Worm (Caenorhabditis elegans) whole organism, early embryonic: Measurements from ENCODE around the gene F48E8.3.
A peak's percentile ranks its signal among the peaks of the same experiment; 100 is the strongest.

Experiments used
- B0310.2 ChIP-seq: sonication (generic microtip); optimal IDR thresholded peaks from 2 replicates; lab custom pipeline; 2016; ENCODE audit warnings: mild to moderate bottlenecking, missing genetic modification characterization, missing compliant biosample characterization
- F13C5.2 ChIP-seq: sonication (generic microtip); optimal IDR thresholded peaks from 2 replicates; lab custom pipeline; 2017; ENCODE audit warnings: mild to moderate bottlenecking, missing genetic modification characterization, inconsistent platforms, missing compliant biosample characterization
- aly-1 ChIP-seq: sonication (generic microtip); optimal IDR thresholded peaks from 2 replicates; lab custom pipeline; 2016; ENCODE audit warnings: missing genetic modification characterization, missing compliant biosample characterization
- ama-1 ChIP-seq: fragments of 150-350 bp; optimal IDR thresholded peaks from 2 replicates; lab custom pipeline; 2014
- ceh-13 ChIP-seq: fragments of 200-800 bp; sonication (Bioruptor generic); optimal IDR thresholded peaks from 2 replicates; lab custom pipeline; 2018; ENCODE audit warnings: mild to moderate bottlenecking, missing genetic modification characterization, missing compliant biosample characterization
- ceh-36 ChIP-seq: sonication (generic microtip); optimal IDR thresholded peaks from 2 replicates; lab custom pipeline; 2016; ENCODE audit warnings: missing genetic modification characterization, inconsistent platforms, missing compliant biosample characterization
- ets-7 ChIP-seq: sonication (generic microtip); optimal IDR thresholded peaks from 2 replicates; lab custom pipeline; 2016; ENCODE audit warnings: missing genotype, missing genetic modification characterization, missing compliant biosample characterization
- flt-1 ChIP-seq: fragments of 200-800 bp; sonication (Bioruptor generic); IDR thresholded peaks from 2 replicates; pipeline ENCODE4 v1.3.6; 2022; ENCODE audit warnings: missing genetic modification characterization, missing compliant biosample characterization
- hmbx-1 ChIP-seq: sonication (generic microtip); optimal IDR thresholded peaks from 2 replicates; lab custom pipeline; 2016; ENCODE audit warnings: mild to moderate bottlenecking, missing genetic modification characterization, missing compliant biosample characterization
- hmg-4 ChIP-seq: fragments of 200-800 bp; sonication (Bioruptor generic); optimal IDR thresholded peaks from 2 replicates; lab custom pipeline; 2018; ENCODE audit warnings: mild to moderate bottlenecking, missing genetic modification characterization, missing compliant biosample characterization
- hnd-1 ChIP-seq: sonication (generic microtip); optimal IDR thresholded peaks from 2 replicates; lab custom pipeline; 2016; ENCODE audit warnings: missing genetic modification characterization, missing compliant biosample characterization
- pes-1 ChIP-seq: fragments of 200-800 bp; sonication (Bioruptor generic); IDR thresholded peaks from 2 replicates; pipeline ENCODE4 v1.3.6; 2022; ENCODE audit warnings: missing genetic modification reagents, missing genetic modification characterization, missing compliant biosample characterization
- scrt-1 ChIP-seq: fragments of 200-800 bp; sonication (Bioruptor generic); IDR thresholded peaks from 2 replicates; pipeline ENCODE4 v1.3.6; 2022; ENCODE audit warnings: missing genetic modification characterization, missing compliant biosample characterization
- sea-1 ChIP-seq: fragments of 200-800 bp; sonication (Bioruptor generic); conservative IDR thresholded peaks from 2 replicates; pipeline ENCODE4 v1.3.6; 2022; ENCODE audit warnings: missing genetic modification characterization, missing compliant biosample characterization
- tbx-11 ChIP-seq: fragments of 200-800 bp; sonication (Bioruptor generic); IDR thresholded peaks from 2 replicates; pipeline ENCODE4 v1.3.6; 2022; ENCODE audit warnings: missing genetic modification characterization, missing compliant biosample characterization
- tbx-37 ChIP-seq: fragments of 200-800 bp; sonication (Bioruptor generic); conservative IDR thresholded peaks from 2 replicates; pipeline ENCODE4 v1.3.6; 2022; ENCODE audit warnings: missing genetic modification reagents, missing genetic modification characterization, missing compliant biosample characterization
- tra-4 ChIP-seq: sonication (generic microtip); optimal IDR thresholded peaks from 2 replicates; lab custom pipeline; 2017; ENCODE audit warnings: missing genetic modification characterization, missing compliant biosample characterization

The F48E8.3 gene

DNA sequence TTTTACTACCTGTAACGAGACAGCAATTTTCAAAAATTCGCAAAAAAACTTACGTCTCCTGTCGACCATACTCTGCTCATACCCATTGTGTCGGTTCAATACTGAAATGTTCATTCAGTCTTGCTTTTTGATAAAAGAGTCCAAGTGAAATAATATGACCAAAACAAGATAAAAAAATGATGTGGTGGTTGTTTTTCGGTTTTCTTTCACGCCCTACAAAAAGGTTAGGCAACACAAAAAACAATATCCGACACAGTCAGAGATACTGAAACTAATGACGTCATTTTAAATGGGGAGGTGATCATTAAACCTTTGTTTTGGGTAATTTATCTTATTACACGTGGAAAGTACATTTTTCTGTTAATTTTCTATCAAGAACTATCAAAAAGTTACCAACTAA, 34.0 kb downstream of the F48E8.3 start, which contains the start of gene R02F2.8:
R02F2.8 (minus strand) TSS at position 101 of the 400 bp plus-strand sequence.
- TF ChIP-seq ceh-13 (GFP tag; lab: Kevin White, UChicago) (no peak), ceh-36 (tag; lab: Kevin White, UChicago) (no peak), hnd-1 (tag; lab: Kevin White, UChicago) (no peak), ama-1 (lab: Kevin White, UChicago) (no peak), tbx-37 (GFP tag; lab: Robert Waterston, UW) (no peak), hmbx-1 (no peak), B0310.2 (tag; lab: Kevin White, UChicago) (no peak), sea-1 (GFP tag; lab: Robert Waterston, UW) (no peak), F13C5.2 (tag; lab: Kevin White, UChicago) (no peak), aly-1 (no peak), flt-1 (GFP tag; lab: Robert Waterston, UW) (no peak), pes-1 (GFP tag; lab: Robert Waterston, UW) (no peak), scrt-1 (GFP tag; lab: Robert Waterston, UW) (no peak), tbx-11 (GFP tag; lab: Robert Waterston, UW) (no peak), hmg-4 (no peak)

DNA sequence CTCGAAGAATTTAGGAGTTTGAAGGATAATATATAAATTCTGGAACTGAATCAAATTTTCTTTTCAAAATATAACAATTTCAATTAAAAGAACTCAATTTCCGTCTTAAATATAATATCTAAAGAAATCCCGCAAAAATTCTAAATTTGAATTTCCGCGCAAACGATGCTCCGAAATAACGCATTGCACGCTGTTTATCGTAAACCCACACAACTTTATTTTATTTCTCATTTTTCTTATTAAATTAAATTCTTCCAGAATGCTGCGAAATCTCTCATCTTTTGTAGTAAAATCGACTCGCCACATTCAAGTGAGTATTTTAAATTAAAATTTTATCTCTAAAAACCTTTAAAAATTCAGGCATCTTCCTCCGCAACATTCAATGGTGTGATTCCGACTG, 37.8 kb downstream of the F48E8.3 start, which contains the start of gene R02F2.9:
R02F2.9 (plus strand) TSS at position 218 of the 400 bp plus-strand sequence.
- TF ChIP-seq F13C5.2 (tag; lab: Kevin White, UChicago) (peak; percentile 36), scrt-1 (GFP tag; lab: Robert Waterston, UW) (no peak), tra-4 (tag; lab: Kevin White, UChicago) (no peak), B0310.2 (tag; lab: Kevin White, UChicago) (no peak)

DNA sequence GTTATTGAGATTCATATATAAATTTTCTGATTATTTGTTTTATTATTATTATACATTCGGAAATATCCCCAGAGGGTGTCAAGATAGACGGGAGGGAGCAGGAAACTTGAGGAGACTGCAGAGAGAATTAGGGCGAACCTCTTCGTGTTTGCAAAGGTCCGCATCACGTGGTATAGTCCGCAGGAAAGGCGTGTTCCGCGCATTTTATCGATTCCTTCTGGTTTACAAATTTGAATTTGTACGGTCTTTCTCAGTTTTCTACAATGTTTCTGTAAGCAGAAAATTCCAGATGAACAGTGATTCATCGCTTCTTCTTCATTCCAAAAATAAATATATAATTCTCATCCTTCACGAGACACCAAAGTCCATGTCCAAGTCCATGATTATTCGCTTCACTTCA, 38.8 kb downstream of the F48E8.3 start:
- TF ChIP-seq flt-1 (GFP tag; lab: Robert Waterston, UW), result no peak
- TF ChIP-seq scrt-1 (GFP tag; lab: Robert Waterston, UW), result no peak
- TF ChIP-seq hmbx-1, result no peak
- no peak for TF ChIP-seq hnd-1 (tag; lab: Kevin White, UChicago)
- TF ChIP-seq ceh-13 (GFP tag; lab: Kevin White, UChicago), result no peak
- TF ChIP-seq hmg-4, result no peak
- no peak for TF ChIP-seq tbx-11 (GFP tag; lab: Robert Waterston, UW)

DNA sequence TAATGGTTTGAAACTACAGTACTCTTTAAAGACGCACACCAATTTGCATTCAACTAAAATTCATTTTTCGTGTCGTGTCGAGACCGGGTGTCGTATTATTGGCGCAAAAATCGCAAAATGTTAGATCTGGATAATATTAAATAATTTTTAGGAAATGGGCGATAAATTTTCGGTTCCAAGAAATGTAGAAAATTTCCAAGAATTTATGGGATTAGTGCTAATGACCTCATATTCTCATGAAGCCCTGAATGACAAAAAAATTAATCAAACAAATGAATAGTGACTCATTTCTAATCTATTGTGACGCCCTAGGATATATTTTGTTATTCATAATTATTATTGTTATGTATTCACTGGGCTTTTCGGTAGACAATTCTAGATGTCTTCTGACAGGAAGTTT, 39.6 kb downstream of the F48E8.3 start:
- TF ChIP-seq hnd-1 (tag; lab: Kevin White, UChicago), result no peak
- no peak for TF ChIP-seq tbx-11 (GFP tag; lab: Robert Waterston, UW)
- no peak for TF ChIP-seq ets-7 (tag; lab: Kevin White, UChicago)
- TF ChIP-seq B0310.2 (tag; lab: Kevin White, UChicago), result no peak
- no peak for TF ChIP-seq sea-1 (GFP tag; lab: Robert Waterston, UW)
- no peak for TF ChIP-seq flt-1 (GFP tag; lab: Robert Waterston, UW)
- TF ChIP-seq hmbx-1, result no peak
- no peak for TF ChIP-seq tra-4 (tag; lab: Kevin White, UChicago)
- TF ChIP-seq pes-1 (GFP tag; lab: Robert Waterston, UW), result no peak
- TF ChIP-seq aly-1, result no peak
- TF ChIP-seq F13C5.2 (tag; lab: Kevin White, UChicago), result no peak
- TF ChIP-seq ama-1 (lab: Kevin White, UChicago), result no peak
- no peak for TF ChIP-seq tbx-37 (GFP tag; lab: Robert Waterston, UW)
- no peak for TF ChIP-seq hmg-4
- TF ChIP-seq scrt-1 (GFP tag; lab: Robert Waterston, UW), result no peak
- no peak for TF ChIP-seq ceh-13 (GFP tag; lab: Kevin White, UChicago)
- no peak for TF ChIP-seq ceh-36 (tag; lab: Kevin White, UChicago)

DNA sequence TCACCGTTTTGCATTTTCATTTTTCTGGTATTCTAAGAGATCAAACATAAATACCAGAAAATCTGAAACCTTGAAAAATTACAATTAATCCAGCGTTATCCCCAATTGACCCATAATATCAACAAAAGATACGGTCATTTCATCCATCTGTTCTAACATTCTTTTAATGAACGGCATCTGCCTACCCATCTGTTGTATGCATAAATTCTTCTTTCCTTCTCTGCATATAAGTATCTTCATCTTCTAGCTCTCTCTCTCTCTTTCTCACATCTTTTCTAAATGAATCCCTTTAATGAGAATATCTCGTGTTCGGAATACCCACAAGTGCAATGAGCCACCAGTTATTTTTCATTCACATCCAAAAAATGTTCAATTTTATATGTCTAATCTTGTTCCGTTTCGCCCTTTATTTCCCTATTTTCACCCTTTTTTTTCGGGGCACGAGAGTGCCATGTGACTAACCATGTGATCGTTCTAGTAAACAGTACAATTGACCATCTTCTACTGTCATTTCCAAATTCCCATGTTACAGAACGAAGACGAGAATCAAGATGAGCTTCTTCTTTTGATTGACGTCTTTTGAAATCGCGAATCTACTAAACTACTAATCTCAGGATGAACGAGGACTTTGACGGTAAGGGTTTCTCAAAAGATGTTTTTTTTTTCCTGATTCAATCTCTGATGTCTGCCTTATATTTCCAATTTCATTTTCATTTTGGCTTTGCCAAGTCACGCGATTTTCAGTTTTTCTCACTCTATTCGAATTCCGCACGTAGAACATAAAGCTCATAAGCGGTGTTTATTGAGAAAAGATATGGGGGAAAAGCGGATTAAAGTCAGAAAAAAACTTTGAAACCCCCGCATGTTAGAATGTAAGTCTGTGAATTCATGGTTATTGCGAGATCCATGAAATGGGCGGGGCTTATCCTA, 40.4 kb downstream of the F48E8.3 start, which contains the start of gene R02F2.1:
R02F2.1 (plus strand) TSS at position 528 of the 930 bp plus-strand sequence.
- TF ChIP-seq tbx-11 (GFP tag; lab: Robert Waterston, UW), result no peak
- no peak for TF ChIP-seq ceh-36 (tag; lab: Kevin White, UChicago)
- TF ChIP-seq hnd-1 (tag; lab: Kevin White, UChicago), result no peak
- no peak for TF ChIP-seq pes-1 (GFP tag; lab: Robert Waterston, UW)
- TF ChIP-seq tra-4 (tag; lab: Kevin White, UChicago), result no peak
- no peak for TF ChIP-seq F13C5.2 (tag; lab: Kevin White, UChicago)
- no peak for TF ChIP-seq sea-1 (GFP tag; lab: Robert Waterston, UW)
- no peak for TF ChIP-seq B0310.2 (tag; lab: Kevin White, UChicago)
- no peak for TF ChIP-seq flt-1 (GFP tag; lab: Robert Waterston, UW)

DNA sequence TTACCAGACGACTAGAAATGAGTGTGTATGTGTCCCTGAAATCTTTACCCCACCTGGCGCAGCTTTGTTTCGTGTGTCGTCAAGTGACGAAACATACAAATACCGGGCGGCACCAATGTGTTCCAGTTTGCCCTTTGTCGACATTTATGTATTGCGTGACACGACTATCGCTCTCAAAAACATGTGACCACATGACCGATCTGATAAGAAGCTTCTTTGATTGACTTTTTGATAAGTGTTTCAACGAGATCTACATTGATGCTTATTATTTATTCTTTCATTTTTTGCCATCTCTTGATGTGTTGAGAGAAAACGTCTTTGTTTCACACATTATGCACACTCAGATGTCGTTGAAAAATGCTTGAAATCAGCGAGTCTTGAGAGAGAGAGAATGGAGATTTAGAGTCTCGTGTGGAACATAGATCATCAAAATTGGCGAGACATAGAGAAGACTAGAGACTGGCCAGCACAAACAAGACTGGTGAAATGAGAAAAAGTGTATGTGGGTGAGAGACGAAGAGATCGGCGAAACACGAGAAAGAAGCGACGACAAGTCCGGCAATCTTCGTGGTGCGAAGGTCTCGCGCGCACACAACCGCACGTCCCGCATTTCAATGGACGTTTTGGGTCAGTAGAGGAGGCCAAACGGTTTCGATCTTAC, 41.9 kb downstream of the F48E8.3 start:
- TF ChIP-seq tra-4 (tag; lab: Kevin White, UChicago) (no peak), hmg-4 (no peak), aly-1 (no peak), hnd-1 (tag; lab: Kevin White, UChicago) (no peak), tbx-11 (GFP tag; lab: Robert Waterston, UW) (no peak), B0310.2 (tag; lab: Kevin White, UChicago) (no peak), ceh-13 (GFP tag; lab: Kevin White, UChicago) (no peak), tbx-37 (GFP tag; lab: Robert Waterston, UW) (no peak), flt-1 (GFP tag; lab: Robert Waterston, UW) (no peak), F13C5.2 (tag; lab: Kevin White, UChicago) (no peak), ets-7 (tag; lab: Kevin White, UChicago) (no peak), hmbx-1 (no peak), ama-1 (lab: Kevin White, UChicago) (no peak), pes-1 (GFP tag; lab: Robert Waterston, UW) (no peak), ceh-36 (tag; lab: Kevin White, UChicago) (no peak), scrt-1 (GFP tag; lab: Robert Waterston, UW) (no peak), sea-1 (GFP tag; lab: Robert Waterston, UW) (no peak)
